Worm (Caenorhabditis elegans) whole organism, early embryonic: ENCODE data around the gene rpoa-1.

ENCODE experiments used
- ama-1 ChIP-seq: fragments of 150-350 bp; optimal IDR thresholded peaks from 2 replicates; lab custom pipeline; 2014
- tbx-37 ChIP-seq: fragments of 200-800 bp; sonication (Bioruptor generic); conservative IDR thresholded peaks from 2 replicates; pipeline ENCODE4 v1.3.6; 2022; ENCODE audit warnings: missing genetic modification reagents, missing genetic modification characterization, missing compliant biosample characterization
- tra-4 ChIP-seq: sonication (generic microtip); optimal IDR thresholded peaks from 2 replicates; lab custom pipeline; 2017; ENCODE audit warnings: missing genetic modification characterization, missing compliant biosample characterization

- TF ChIP-seq ama-1 (no peak), tra-4 (tag; lab: Kevin White, UChicago) (no peak), tbx-37 (GFP tag; lab: Robert Waterston, UW) (no peak)
Measured at ce11 chrII:13739423-13739822, 44.8 kb upstream of the rpoa-1 start.
